Worm (Caenorhabditis elegans) whole organism, late embryonic: ENCODE measurements around the gene elo-4.

Source experiments
- C08G9.2 ChIP-seq: sonication (generic microtip); optimal IDR thresholded peaks from 2 replicates; lab custom pipeline; 2016; ENCODE audit warnings: mild to moderate bottlenecking, missing genetic modification characterization, moderate library complexity, missing compliant biosample characterization
- F13H6.1 ChIP-seq: sonication (generic microtip); optimal IDR thresholded peaks from 2 replicates; lab custom pipeline; 2016; ENCODE audit warnings: missing genetic modification characterization, missing compliant biosample characterization
- K02D7.2 ChIP-seq: sonication (generic microtip); optimal IDR thresholded peaks from 2 replicates; lab custom pipeline; 2017; ENCODE audit warnings: mild to moderate bottlenecking, missing genetic modification characterization, missing compliant biosample characterization
- T23F11.4 ChIP-seq: fragments of 200-800 bp; sonication (Bioruptor generic); optimal IDR thresholded peaks from 2 replicates; lab custom pipeline; 2018; ENCODE audit warnings: mild to moderate bottlenecking, missing genetic modification characterization, missing compliant biosample characterization
- Y22D7AL.16 ChIP-seq: sonication (generic microtip); optimal IDR thresholded peaks from 2 replicates; lab custom pipeline; 2016; ENCODE audit warnings: missing genetic modification characterization, missing compliant biosample characterization
- ama-1 ChIP-seq: fragments of 150-350 bp; optimal IDR thresholded peaks from 2 replicates; lab custom pipeline; 2014
- ceh-18 ChIP-seq: sonication (generic microtip); optimal IDR thresholded peaks from 2 replicates; lab custom pipeline; 2016; ENCODE audit warnings: missing genetic modification characterization, missing compliant biosample characterization
- ceh-19 ChIP-seq: fragments of 200-800 bp; sonication (Bioruptor generic); optimal IDR thresholded peaks from 2 replicates; lab custom pipeline; 2018; ENCODE audit warnings: mild to moderate bottlenecking, missing genetic modification characterization, missing compliant biosample characterization
- ceh-31 ChIP-seq: sonication (generic microtip); optimal IDR thresholded peaks from 2 replicates; lab custom pipeline; 2016; ENCODE audit warnings: missing genetic modification characterization, missing compliant biosample characterization
- ceh-45 ChIP-seq: fragments of 200-800 bp; sonication (Bioruptor generic); IDR thresholded peaks from 2 replicates; pipeline ENCODE4 v1.3.6; 2022; ENCODE audit warnings: missing genetic modification reagents, missing genetic modification characterization, missing compliant biosample characterization
- ceh-48 ChIP-seq: sonication (generic microtip); optimal IDR thresholded peaks from 2 replicates; lab custom pipeline; 2016; ENCODE audit warnings: missing genetic modification characterization, inconsistent platforms, missing compliant biosample characterization
- ceh-9 ChIP-seq: sonication (generic microtip); optimal IDR thresholded peaks from 2 replicates; lab custom pipeline; 2016; ENCODE audit warnings: mild to moderate bottlenecking, missing genetic modification characterization, inconsistent platforms, missing compliant biosample characterization
- dmd-4 ChIP-seq: sonication (generic microtip); optimal IDR thresholded peaks from 2 replicates; lab custom pipeline; 2016; ENCODE audit warnings: borderline replicate concordance, missing genetic modification characterization, missing compliant biosample characterization
- elt-2 ChIP-seq: sonication (generic microtip); optimal IDR thresholded peaks from 2 replicates; lab custom pipeline; 2016; ENCODE audit warnings: missing genetic modification reagents, missing genetic modification characterization, missing compliant biosample characterization
- ets-4 ChIP-seq: sonication (generic microtip); optimal IDR thresholded peaks from 2 replicates; lab custom pipeline; 2016; ENCODE audit warnings: missing genetic modification characterization, missing compliant biosample characterization
- eyg-1 ChIP-seq: sonication (generic microtip); optimal IDR thresholded peaks from 2 replicates; lab custom pipeline; 2016; ENCODE audit warnings: missing genotype, missing genetic modification characterization, missing compliant biosample characterization
- fkh-10 ChIP-seq: fragments of 150-350 bp; optimal IDR thresholded peaks from 2 replicates; lab custom pipeline; 2014; ENCODE audit warnings: missing biosample characterization, missing genetic modification reagents, missing genetic modification characterization
- lin-11 ChIP-seq: fragments of 200-800 bp; sonication (Bioruptor generic); optimal IDR thresholded peaks from 2 replicates; lab custom pipeline; 2018; ENCODE audit warnings: mild to moderate bottlenecking, missing genetic modification characterization, missing compliant biosample characterization
- nfya-1 ChIP-seq: sonication (generic microtip); optimal IDR thresholded peaks from 2 replicates; lab custom pipeline; 2017; ENCODE audit warnings: missing genetic modification characterization, mild to moderate bottlenecking, missing compliant biosample characterization, antibody characterized with exemption, moderate library complexity
- npax-4 ChIP-seq: sonication (generic microtip); optimal IDR thresholded peaks from 2 replicates; lab custom pipeline; 2016; ENCODE audit warnings: missing genetic modification characterization, missing compliant biosample characterization
- pag-3 ChIP-seq: sonication (generic microtip); optimal IDR thresholded peaks from 2 replicates; lab custom pipeline; 2016; ENCODE audit warnings: missing compliant biosample characterization, missing genetic modification characterization, borderline replicate concordance
- pat-9 ChIP-seq: fragments of 200-800 bp; sonication (Bioruptor generic); optimal IDR thresholded peaks from 2 replicates; lab custom pipeline; 2018; ENCODE audit warnings: mild to moderate bottlenecking, missing genetic modification characterization, moderate library complexity, missing compliant biosample characterization
- pha-2 ChIP-seq: sonication (generic microtip); optimal IDR thresholded peaks from 2 replicates; lab custom pipeline; 2017; ENCODE audit warnings: mild to moderate bottlenecking, missing genetic modification characterization, missing compliant biosample characterization
- pha-4 ChIP-seq: fragments of 150-350 bp; optimal IDR thresholded peaks from 2 replicates; lab custom pipeline; 2018; ENCODE audit warnings: missing biosample characterization, missing genetic modification reagents, missing genetic modification characterization
- pqm-1 ChIP-seq: sonication (generic microtip); optimal IDR thresholded peaks from 2 replicates; lab custom pipeline; 2016; ENCODE audit warnings: missing genetic modification characterization, missing compliant biosample characterization
- pros-1 ChIP-seq: fragments of 150-350 bp; optimal IDR thresholded peaks from 2 replicates; lab custom pipeline; 2014; ENCODE audit warnings: missing biosample characterization, missing genetic modification reagents, missing genetic modification characterization
- ref-2 ChIP-seq: sonication (generic microtip); optimal IDR thresholded peaks from 2 replicates; lab custom pipeline; 2016; ENCODE audit warnings: missing genetic modification characterization, missing compliant biosample characterization
- rnt-1 ChIP-seq: sonication (generic microtip); optimal IDR thresholded peaks from 2 replicates; lab custom pipeline; 2016; ENCODE audit warnings: missing genetic modification characterization, missing compliant biosample characterization
- sox-2 ChIP-seq: fragments of 200-800 bp; sonication (Bioruptor generic); IDR thresholded peaks from 2 replicates; pipeline ENCODE4 v1.3.6; 2022; ENCODE audit warnings: missing genetic modification reagents, missing genetic modification characterization, missing compliant biosample characterization
- tbx-2 ChIP-seq: sonication (generic microtip); optimal IDR thresholded peaks from 2 replicates; lab custom pipeline; 2016; ENCODE audit warnings: missing genetic modification characterization, missing compliant biosample characterization
- tbx-7 ChIP-seq: sonication (generic microtip); optimal IDR thresholded peaks from 2 replicates; lab custom pipeline; 2016; ENCODE audit warnings: missing genotype, missing genetic modification characterization, missing compliant biosample characterization
- unc-3 ChIP-seq, 2 experiments: fragments of 200-800 bp in 1 of 2; sonication (Bioruptor generic) in 1 of 2; sonication (generic microtip) in 1 of 2; conservative IDR thresholded peaks in 1 of 2; optimal IDR thresholded peaks in 1 of 2; 2 replicates each; pipeline versions ENCODE4 v1.3.6 to Lab custom; 2016 to 2022; ENCODE audit warnings: missing compliant biosample characterization in 2 of 2, missing genetic modification characterization in 2 of 2, missing genetic modification reagents in 1 of 2
- unc-42 ChIP-seq: sonication (generic microtip); optimal IDR thresholded peaks from 2 replicates; lab custom pipeline; 2016; ENCODE audit warnings: missing genotype, missing genetic modification characterization, missing compliant biosample characterization
- unc-55 ChIP-seq: sonication (generic microtip); optimal IDR thresholded peaks from 2 replicates; lab custom pipeline; 2017; ENCODE audit warnings: missing biosample characterization, missing genetic modification reagents, missing genetic modification characterization
- unc-86 ChIP-seq: sonication (generic microtip); optimal IDR thresholded peaks from 2 replicates; lab custom pipeline; 2016; ENCODE audit warnings: missing genetic modification characterization, missing compliant biosample characterization

The elo-4 gene

ce11 chrIII:9346114-9346513 is 12.0 kb upstream of the elo-4 start:
- TF ChIP-seq unc-55 (peak; percentile 97), T23F11.4 (GFP tag; lab: Kevin White, UChicago) (no peak), ceh-18 (peak; percentile 1)
- TF ChIP-seq, all 69 proteins: peak for 2

- TF ChIP-seq tbx-2 (tag; lab: Kevin White, UChicago) (no peak), F13H6.1 (tag; lab: Kevin White, UChicago) (no peak), pag-3 (tag; lab: Kevin White, UChicago) (no peak), pat-9 (tag; lab: Kevin White, UChicago) (no peak), ceh-48 (tag; lab: Kevin White, UChicago) (no peak), npax-4 (no peak), ama-1 (no peak), C08G9.2 (tag; lab: Kevin White, UChicago) (no peak), ceh-45 (GFP tag; lab: Robert Waterston, UW) (no peak), pha-2 (tag; lab: Kevin White, UChicago) (no peak), pqm-1 (tag; lab: Kevin White, UChicago) (no peak), elt-2 (tag; lab: Kevin White, UChicago) (no peak)
- TF ChIP-seq, all 69 proteins: peak for 0
Measured at ce11 chrIII:9344347-9344746, 10.3 kb upstream of the elo-4 start, which contains the start of gene emb-9. Gene emb-9 (minus strand): TSS chrIII:9344447.

ce11 chrIII:9340025-9340424 is 6.0 kb upstream of the elo-4 start:
- TF ChIP-seq ets-4 (tag; lab: Kevin White, UChicago) (no peak), eyg-1 (tag; lab: Kevin White, UChicago) (no peak), pros-1 (no peak), K02D7.2 (tag; lab: Kevin White, UChicago) (no peak), Y22D7AL.16 (tag; lab: Kevin White, UChicago) (no peak)

- no peak for TF ChIP-seq unc-42 (tag; lab: Kevin White, UChicago)
- no peak for TF ChIP-seq sox-2 (GFP tag; lab: Robert Waterston, UW)
- no peak for TF ChIP-seq fkh-10
- no peak for TF ChIP-seq rnt-1 (tag; lab: Kevin White, UChicago)
- TF ChIP-seq pha-2 (tag; lab: Kevin White, UChicago): no peak
- TF ChIP-seq unc-55: no peak
- no peak for TF ChIP-seq pha-4
- no peak for TF ChIP-seq unc-86 (tag; lab: Kevin White, UChicago)
- no peak for TF ChIP-seq unc-3 (GFP tag; conservative IDR thresholded peaks at IDR 0.05; lab: Robert Waterston, UW)
- TF ChIP-seq unc-3 (tag; optimal IDR thresholded peaks at IDR 0.05; lab: Kevin White, UChicago): no peak
- no peak for TF ChIP-seq dmd-4 (tag; lab: Kevin White, UChicago)
- TF ChIP-seq nfya-1 (tag; lab: Kevin White, UChicago): no peak
- TF ChIP-seq elt-2 (tag; lab: Kevin White, UChicago): no peak
- TF ChIP-seq pros-1: no peak
- TF ChIP-seq lin-11 (tag; lab: Kevin White, UChicago): no peak
- no peak for TF ChIP-seq ceh-31 (tag; lab: Kevin White, UChicago)
- no peak for TF ChIP-seq ceh-9 (tag; lab: Kevin White, UChicago)
- no peak for TF ChIP-seq ama-1
Measured at ce11 chrIII:9337968-9338367, 3.9 kb upstream of the elo-4 start.

DNA sequence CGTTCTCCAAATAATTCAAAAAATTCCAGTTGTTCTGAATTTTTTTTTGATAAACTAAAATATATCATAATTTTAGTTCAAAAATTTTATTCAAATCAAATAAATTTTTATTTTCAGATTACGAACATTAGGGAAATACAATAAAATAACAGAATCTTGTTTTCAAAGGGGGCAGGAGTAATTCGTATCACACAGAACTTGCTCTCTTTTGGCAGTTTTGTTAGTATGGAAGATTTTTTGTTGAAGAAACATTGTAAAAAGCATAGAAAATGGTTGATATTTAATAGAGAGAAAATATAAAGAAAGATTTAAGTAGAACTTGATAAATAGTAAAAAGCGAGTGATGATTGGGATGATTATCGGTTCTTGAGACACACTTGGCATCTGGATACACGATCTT is 2.7 kb upstream of the elo-4 start:
- TF ChIP-seq tbx-7: no peak
- TF ChIP-seq ref-2 (tag; lab: Kevin White, UChicago): no peak
- TF ChIP-seq npax-4: no peak
- TF ChIP-seq ceh-18: no peak
- TF ChIP-seq ceh-19 (GFP tag; lab: Kevin White, UChicago): no peak
- no peak for TF ChIP-seq elt-2 (tag; lab: Kevin White, UChicago)
- TF ChIP-seq tbx-2 (tag; lab: Kevin White, UChicago): no peak
- TF ChIP-seq ceh-48 (tag; lab: Kevin White, UChicago): no peak
- TF ChIP-seq dmd-4 (tag; lab: Kevin White, UChicago): no peak
